Fruit fly (Drosophila melanogaster) whole organism, embryonic: ENCODE results near the gene bon.

ENCODE experiments used
- Bgb ChIP-seq: fragments of 200-800 bp; sonication (Bioruptor generic); IDR thresholded peaks from 2 replicates; pipeline ENCODE4 v1.3.6; 2022; ENCODE audit warnings: missing biosample characterization, missing genetic modification characterization; ENCODE audit not compliant: partially characterized antibody
- CG12219 ChIP-seq: fragments of 200-800 bp; sonication (Bioruptor generic); optimal IDR thresholded peaks from 3 replicates; lab custom pipeline; 2018; ENCODE audit warnings: missing biosample characterization, mild to moderate bottlenecking, missing genetic modification characterization
- CG12236 ChIP-seq: fragments of 200-800 bp; sonication (Bioruptor generic); optimal IDR thresholded peaks from 2 replicates; lab custom pipeline; 2016; ENCODE audit warnings: missing biosample characterization, missing genetic modification characterization
- CG12769 ChIP-seq: fragments of 200-800 bp; sonication (Bioruptor generic); optimal IDR thresholded peaks from 2 replicates; lab custom pipeline; 2019; ENCODE audit warnings: missing biosample characterization, mild to moderate bottlenecking, missing genetic modification characterization, moderate library complexity
- CG14860 ChIP-seq: fragments of 200-800 bp; sonication (Bioruptor generic); IDR thresholded peaks from 3 replicates; pipeline ENCODE4 v1.3.6; 2022; ENCODE audit warnings: missing biosample characterization, missing genetic modification characterization; ENCODE audit not compliant: partially characterized antibody
- CG14965 ChIP-seq: fragments of 200-800 bp; sonication (Bioruptor generic); optimal IDR thresholded peaks from 2 replicates; lab custom pipeline; 2016; ENCODE audit warnings: missing biosample characterization, missing genetic modification characterization, borderline replicate concordance
- CG15269 ChIP-seq: fragments of 200-800 bp; sonication (Bioruptor generic); optimal IDR thresholded peaks from 2 replicates; lab custom pipeline; 2018; ENCODE audit warnings: missing biosample characterization, mild to moderate bottlenecking, missing genetic modification characterization, moderate library complexity
- CG15696 ChIP-seq: fragments of 200-800 bp; sonication (Bioruptor generic); optimal IDR thresholded peaks from 2 replicates; lab custom pipeline; 2019; ENCODE audit warnings: missing biosample characterization, mild to moderate bottlenecking, missing genetic modification characterization, moderate library complexity
- CG1647 ChIP-seq: fragments of 200-800 bp; sonication (Bioruptor generic); optimal IDR thresholded peaks from 3 replicates; lab custom pipeline; 2016; ENCODE audit warnings: missing biosample characterization, missing genetic modification characterization
- CG16779 ChIP-seq: fragments of 200-800 bp; sonication (Bioruptor generic); IDR thresholded peaks from 2 replicates; pipeline ENCODE4 v1.3.6; 2022; ENCODE audit warnings: missing biosample characterization, missing genetic modification characterization
- CG17802 ChIP-seq: fragments of 200-800 bp; sonication (Bioruptor generic); optimal IDR thresholded peaks from 2 replicates; lab custom pipeline; 2018; ENCODE audit warnings: missing biosample characterization, mild to moderate bottlenecking, missing genetic modification characterization, moderate library complexity
- CG1792 ChIP-seq: fragments of 200-800 bp; sonication (Bioruptor generic); optimal IDR thresholded peaks from 2 replicates; lab custom pipeline; 2016; ENCODE audit warnings: missing biosample characterization, missing genetic modification characterization
- CG2678 ChIP-seq: fragments of 200-800 bp; sonication (Bioruptor generic); optimal IDR thresholded peaks from 3 replicates; lab custom pipeline; 2019; ENCODE audit warnings: missing biosample characterization, mild to moderate bottlenecking, missing genetic modification characterization, moderate library complexity
- CG31224 ChIP-seq: fragments of 200-800 bp; sonication (Bioruptor generic); IDR thresholded peaks from 2 replicates; pipeline ENCODE4 v1.3.6; 2022; ENCODE audit warnings: missing biosample characterization, missing genetic modification characterization
- CG3407 ChIP-seq: fragments of 200-800 bp; sonication (Bioruptor generic); optimal IDR thresholded peaks from 2 replicates; lab custom pipeline; 2018; ENCODE audit warnings: missing biosample characterization, mild to moderate bottlenecking, missing genetic modification characterization
- CG34422 ChIP-seq: fragments of 200-800 bp; sonication (Bioruptor generic); IDR thresholded peaks from 3 replicates; pipeline ENCODE4 v1.3.6; 2022; ENCODE audit warnings: missing biosample characterization, missing genetic modification characterization
- CG4282 ChIP-seq: fragments of 200-800 bp; sonication (Bioruptor generic); optimal IDR thresholded peaks from 2 replicates; lab custom pipeline; 2016; ENCODE audit warnings: missing biosample characterization, missing genetic modification characterization
- CG6654 ChIP-seq: fragments of 200-800 bp; sonication (Bioruptor generic); optimal IDR thresholded peaks from 2 replicates; lab custom pipeline; 2017; ENCODE audit warnings: missing biosample characterization, mild to moderate bottlenecking, missing genetic modification characterization
- CG7786 ChIP-seq: fragments of 200-800 bp; sonication (Bioruptor generic); optimal IDR thresholded peaks from 2 replicates; lab custom pipeline; 2016; ENCODE audit warnings: missing biosample characterization, missing genetic modification characterization
- CG7839 ChIP-seq: fragments of 200-800 bp; sonication (Bioruptor generic); optimal IDR thresholded peaks from 3 replicates; lab custom pipeline; 2018; ENCODE audit warnings: missing biosample characterization, mild to moderate bottlenecking, missing genetic modification characterization, moderate library complexity
- CG7963 ChIP-seq: fragments of 200-800 bp; sonication (Bioruptor generic); IDR thresholded peaks from 3 replicates; pipeline ENCODE4 v1.3.6; 2022; ENCODE audit warnings: missing biosample characterization, missing genetic modification characterization; ENCODE audit not compliant: partially characterized antibody
- CG8089 ChIP-seq: fragments of 200-800 bp; sonication (Bioruptor generic); optimal IDR thresholded peaks from 3 replicates; lab custom pipeline; 2016; ENCODE audit warnings: missing biosample characterization, missing genetic modification characterization
- CG8290 ChIP-seq, 3 experiments: fragments of 200-800 bp; sonication (Bioruptor generic); optimal IDR thresholded peaks; 2 replicates each; lab custom pipeline; 2016 to 2019; ENCODE audit warnings: missing biosample characterization in 3 of 3, missing genetic modification characterization in 3 of 3, mild to moderate bottlenecking in 2 of 3, moderate library complexity in 1 of 3
- CG8944 ChIP-seq: fragments of 200-800 bp; sonication (Bioruptor generic); optimal IDR thresholded peaks from 3 replicates; lab custom pipeline; 2016; ENCODE audit warnings: missing biosample characterization, missing genetic modification characterization
- Eip74EF ChIP-seq, 2 experiments: fragments of 200-800 bp in 1 of 2; fragments of >200 bp in 1 of 2; sonication (Bioruptor generic) in 1 of 2; optimal IDR thresholded peaks; 2 replicates each; lab custom pipeline; 2017 to 2019; ENCODE audit warnings: missing biosample characterization in 2 of 2, missing genetic modification characterization in 2 of 2, mild to moderate bottlenecking in 1 of 2, moderate library complexity in 1 of 2
- Elba2 ChIP-seq: fragments of 200-800 bp; sonication (Bioruptor generic); optimal IDR thresholded peaks from 3 replicates; lab custom pipeline; 2016; ENCODE audit warnings: missing biosample characterization, missing genetic modification characterization
- Hr39 ChIP-seq: fragments of >200 bp; optimal IDR thresholded peaks from 2 replicates; lab custom pipeline; 2017
- Myb ChIP-seq: fragments of 200-800 bp; sonication (Bioruptor generic); optimal IDR thresholded peaks from 2 replicates; lab custom pipeline; 2016; ENCODE audit warnings: missing biosample characterization, missing genetic modification characterization
- PHDP ChIP-seq: fragments of 200-800 bp; sonication (Bioruptor generic); optimal IDR thresholded peaks from 3 replicates; lab custom pipeline; 2018; ENCODE audit warnings: missing biosample characterization, mild to moderate bottlenecking, missing genetic modification characterization, moderate library complexity
- Rfx ChIP-seq: fragments of 200-800 bp; sonication (Bioruptor generic); IDR thresholded peaks from 2 replicates; pipeline ENCODE4 v1.3.6; 2022; ENCODE audit warnings: missing biosample characterization, missing genetic modification characterization
- Rx ChIP-seq: fragments of 200-800 bp; sonication (Bioruptor generic); IDR thresholded peaks from 2 replicates; pipeline ENCODE4 v1.3.6; 2022; ENCODE audit warnings: missing biosample characterization, missing genetic modification characterization
- Sox100B ChIP-seq: fragments of 200-800 bp; sonication (Bioruptor generic); optimal IDR thresholded peaks from 3 replicates; lab custom pipeline; 2018; ENCODE audit warnings: missing biosample characterization, mild to moderate bottlenecking, missing genetic modification characterization
- Ssrp ChIP-seq: fragments of 200-800 bp; sonication (Bioruptor generic); optimal IDR thresholded peaks from 2 replicates; lab custom pipeline; 2018; ENCODE audit warnings: missing biosample characterization, mild to moderate bottlenecking, missing genetic modification characterization, moderate library complexity
- al ChIP-seq: fragments of 200-800 bp; sonication (Bioruptor generic); IDR thresholded peaks from 2 replicates; pipeline ENCODE4 v1.3.6; 2022; ENCODE audit warnings: missing biosample characterization, missing genetic modification characterization
- aop ChIP-seq: fragments of 200-800 bp; sonication (Bioruptor generic); IDR thresholded peaks from 2 replicates; pipeline ENCODE4 v1.3.6; 2022; ENCODE audit warnings: missing biosample characterization, missing genetic modification characterization
- ash1 ChIP-seq: fragments of 200-800 bp; sonication (Bioruptor generic); optimal IDR thresholded peaks from 2 replicates; lab custom pipeline; 2018; ENCODE audit warnings: missing biosample characterization, mild to moderate bottlenecking, missing genetic modification characterization
- chif ChIP-seq, 2 experiments: fragments of 200-800 bp; sonication (Bioruptor generic); optimal IDR thresholded peaks; 3 replicates each; lab custom pipeline; 2016; ENCODE audit warnings: missing biosample characterization in 2 of 2, missing genetic modification characterization in 2 of 2
- crp ChIP-seq, 2 experiments: fragments of 200-800 bp; sonication (Bioruptor generic); optimal IDR thresholded peaks; 2 replicates in 1 of 2; 3 replicates in 1 of 2; lab custom pipeline; 2017; ENCODE audit warnings: missing biosample characterization in 2 of 2, missing genetic modification characterization in 2 of 2, mild to moderate bottlenecking in 1 of 2, moderate library complexity in 1 of 2
- eve ChIP-seq, 2 experiments: fragments of >200 bp; optimal IDR thresholded peaks; 2 replicates each; lab custom pipeline; 2017; ENCODE audit warnings: missing biosample characterization in 2 of 2, missing genetic modification characterization in 2 of 2
- fd64A ChIP-seq: fragments of 200-800 bp; sonication (Bioruptor generic); optimal IDR thresholded peaks from 3 replicates; lab custom pipeline; 2018; ENCODE audit warnings: missing biosample characterization, mild to moderate bottlenecking, missing genetic modification characterization
- gro ChIP-seq: fragments of 200-800 bp; sonication (Bioruptor generic); optimal IDR thresholded peaks from 2 replicates; lab custom pipeline; 2016; ENCODE audit warnings: missing biosample characterization, missing genetic modification characterization
- lola ChIP-seq, 3 experiments: fragments of >200 bp in 2 of 3; fragments of 200-800 bp in 1 of 3; sonication (Bioruptor generic) in 1 of 3; optimal IDR thresholded peaks; 2 replicates each; lab custom pipeline; 2017 to 2019; ENCODE audit warnings: missing biosample characterization in 3 of 3, missing genetic modification characterization in 3 of 3, mild to moderate bottlenecking in 1 of 3, moderate library complexity in 1 of 3
- phol ChIP-seq: fragments of 200-800 bp; sonication (Bioruptor generic); optimal IDR thresholded peaks from 3 replicates; lab custom pipeline; 2018; ENCODE audit warnings: missing biosample characterization, mild to moderate bottlenecking, missing genetic modification characterization, moderate library complexity
- row ChIP-seq: fragments of 200-800 bp; sonication (Bioruptor generic); IDR thresholded peaks from 3 replicates; pipeline ENCODE4 v1.3.6; 2022; ENCODE audit warnings: missing biosample characterization, missing genetic modification characterization
- tio ChIP-seq: fragments of 200-800 bp; sonication (Bioruptor generic); optimal IDR thresholded peaks from 2 replicates; lab custom pipeline; 2017; ENCODE audit warnings: missing biosample characterization, missing genetic modification characterization, inconsistent platforms
- tna ChIP-seq: fragments of 200-800 bp; sonication (Bioruptor generic); IDR thresholded peaks from 2 replicates; pipeline ENCODE4 v1.3.6; 2022; ENCODE audit warnings: missing biosample characterization, missing genetic modification characterization; ENCODE audit not compliant: partially characterized antibody
- tx ChIP-seq: fragments of 200-800 bp; sonication (Bioruptor generic); optimal IDR thresholded peaks from 2 replicates; lab custom pipeline; 2016; ENCODE audit warnings: missing biosample characterization, missing genetic modification characterization
- zen ChIP-seq: fragments of 200-800 bp; sonication (Bioruptor generic); optimal IDR thresholded peaks from 3 replicates; lab custom pipeline; 2018; ENCODE audit warnings: missing biosample characterization, mild to moderate bottlenecking, missing genetic modification characterization, moderate library complexity

The bon gene

DNA sequence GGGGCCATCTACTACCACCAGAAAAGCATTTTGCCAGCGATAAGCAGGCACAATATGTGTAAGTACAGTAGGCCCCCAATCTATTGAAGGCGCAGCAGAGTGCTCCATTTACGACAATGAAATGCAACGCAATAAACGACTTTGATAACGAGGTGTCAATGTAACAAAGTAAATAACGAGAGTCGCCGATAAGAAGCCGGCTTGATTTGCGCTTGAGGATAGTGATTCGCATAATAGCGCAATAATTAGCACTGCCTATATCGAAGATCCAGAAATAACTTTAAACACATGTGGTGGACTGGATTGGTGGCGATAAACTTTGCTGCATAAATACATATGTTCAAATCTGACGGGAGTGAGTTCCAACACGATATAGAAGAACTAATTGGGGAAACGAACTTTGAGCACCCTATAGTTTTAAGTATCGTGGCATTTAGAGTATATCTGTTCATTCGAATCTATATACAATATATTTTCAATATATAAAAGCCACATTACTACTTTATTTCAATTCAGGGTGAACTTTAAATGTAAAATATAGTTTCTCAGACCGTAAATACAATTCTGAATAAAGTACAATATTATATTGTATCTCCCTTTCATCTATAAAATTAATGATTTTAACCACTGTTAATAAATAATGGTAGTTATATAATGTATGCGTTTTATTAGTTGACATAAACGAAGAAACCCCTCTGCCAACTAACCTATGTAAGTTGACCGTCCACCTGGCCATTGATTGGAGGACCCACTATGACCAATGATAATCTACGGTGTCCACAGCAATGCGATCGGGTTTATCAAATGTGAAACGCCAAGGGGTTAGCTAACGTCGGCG lies 43.7 kb upstream of the bon start (continued):
- TF ChIP-seq Rfx (GFP tag; lab: Robert Waterston, UW) (peak; percentile 47; the same call in 1 of the 2 replicates), CG34422 (GFP tag; lab: Robert Waterston, UW) (no peak), CG15696 (tag; lab: Kevin White, UChicago) (no peak), row (GFP tag; lab: Robert Waterston, UW) (peak; percentile 66), CG7786 (no peak), CG14965 (GFP tag; lab: Kevin White, UChicago) (no peak), fd64A (no peak), Eip74EF (GFP tag; optimal IDR thresholded peaks at IDR 0.05; lab: Kevin White, UChicago) (no peak), Myb (no peak), CG6654 (no peak), CG2678 (no peak), Hr39 (lab: Kevin White, UChicago) (no peak), CG8944 (GFP tag; lab: Kevin White, UChicago) (no peak), Elba2 (GFP tag; lab: Kevin White, UChicago) (no peak), CG7839 (tag; lab: Kevin White, UChicago) (no peak), aop (GFP tag; lab: Robert Waterston, UW) (no peak), CG4282 (GFP tag; lab: Kevin White, UChicago) (no peak), PHDP (tag; lab: Kevin White, UChicago) (no peak), Sox100B (GFP tag; lab: Kevin White, UChicago) (no peak), eve (GFP tag; optimal IDR thresholded peaks at IDR 0.05; lab: Kevin White, UChicago) (peak in 1 of 2 experiments; percentile 48), CG12219 (GFP tag; lab: Kevin White, UChicago) (no peak), CG7963 (no peak), CG17802 (tag; lab: Kevin White, UChicago) (no peak), tna (GFP tag; lab: Robert Waterston, UW) (no peak), CG12236 (GFP tag; lab: Kevin White, UChicago) (no peak), CG1792 (no peak), CG15269 (tag; lab: Kevin White, UChicago) (no peak), CG12769 (peak; percentile 43), Ssrp (tag; lab: Kevin White, UChicago) (no peak), CG8089 (GFP tag; lab: Kevin White, UChicago) (no peak), CG16779 (GFP tag; lab: Robert Waterston, UW) (no peak), tio (GFP tag; lab: Kevin White, UChicago) (no peak), tx (GFP tag; lab: Kevin White, UChicago) (no peak), CG8290 (GFP tag; optimal IDR thresholded peaks at IDR 0.05; lab: Kevin White, UChicago) (no peak), CG8290 (tag; optimal IDR thresholded peaks at IDR 0.05; lab: Kevin White, UChicago) (peak in 1 of 2 experiments; percentile 56), Bgb (GFP tag; lab: Robert Waterston, UW) (no peak), chif (GFP tag; optimal IDR thresholded peaks at IDR 0.05; lab: Kevin White, UChicago) (no peak), al (GFP tag; lab: Robert Waterston, UW) (no peak), CG14860 (GFP tag; lab: Robert Waterston, UW) (no peak), lola (GFP tag; optimal IDR thresholded peaks at IDR 0.05; lab: Kevin White, UChicago) (peak in 1 of 3 experiments; percentile 32), phol (no peak), zen (tag; lab: Kevin White, UChicago) (no peak), CG3407 (GFP tag; lab: Kevin White, UChicago) (no peak), gro (GFP tag; lab: Kevin White, UChicago) (no peak), ash1 (GFP tag; lab: Kevin White, UChicago) (no peak), Rx (GFP tag; lab: Robert Waterston, UW) (no peak), CG1647 (GFP tag; lab: Kevin White, UChicago) (no peak), CG31224 (GFP tag; lab: Robert Waterston, UW) (no peak), crp (GFP tag; optimal IDR thresholded peaks at IDR 0.05; lab: Kevin White, UChicago) (no peak)
